Worm (Caenorhabditis elegans) whole organism, L4 larva: ENCODE results near the gene Y67D8B.2.
A peak's percentile ranks its signal among the peaks of the same experiment; 100 is the strongest.

ENCODE experiments used
- F10B5.3 ChIP-seq: sonication (generic microtip); optimal IDR thresholded peaks from 2 replicates; lab custom pipeline; 2016; ENCODE audit warnings: mild to moderate bottlenecking, missing genetic modification characterization, missing compliant biosample characterization
- F37D6.2 ChIP-seq: sonication (generic microtip); optimal IDR thresholded peaks from 2 replicates; lab custom pipeline; 2016; ENCODE audit warnings: mild to moderate bottlenecking, missing genetic modification characterization, missing compliant biosample characterization
- T26A8.4 ChIP-seq: fragments of 200-800 bp; sonication (Bioruptor generic); IDR thresholded peaks from 2 replicates; pipeline ENCODE4 v1.3.6; 2022; ENCODE audit warnings: missing genetic modification characterization, missing compliant biosample characterization
- Y105C5A.15 ChIP-seq: fragments of 200-800 bp; sonication (Bioruptor generic); IDR thresholded peaks from 2 replicates; pipeline ENCODE4 v1.3.6; 2022; ENCODE audit warnings: missing genetic modification characterization, missing compliant biosample characterization
- Y5F2A.4 ChIP-seq: fragments of 200-800 bp; sonication (Bioruptor generic); optimal IDR thresholded peaks from 2 replicates; lab custom pipeline; 2018; ENCODE audit warnings: mild to moderate bottlenecking, missing genetic modification characterization, missing compliant biosample characterization
- ZK337.2 ChIP-seq: fragments of 200-800 bp; sonication (Bioruptor generic); IDR thresholded peaks from 2 replicates; pipeline ENCODE4 v1.3.6; 2022; ENCODE audit warnings: missing genetic modification reagents, missing genetic modification characterization, missing compliant biosample characterization
- aly-2 ChIP-seq: sonication (generic microtip); optimal IDR thresholded peaks from 2 replicates; lab custom pipeline; 2018; ENCODE audit warnings: missing biosample characterization, missing genetic modification characterization
- attf-4 ChIP-seq: sonication (generic microtip); optimal IDR thresholded peaks from 3 replicates; lab custom pipeline; 2017; ENCODE audit warnings: missing biosample characterization, missing genetic modification characterization
- ceh-28 ChIP-seq: fragments of 150-350 bp; optimal IDR thresholded peaks from 2 replicates; lab custom pipeline; 2014; ENCODE audit warnings: missing biosample characterization, missing genetic modification reagents, missing genetic modification characterization
- ceh-82 ChIP-seq: sonication (generic microtip); optimal IDR thresholded peaks from 2 replicates; lab custom pipeline; 2017; ENCODE audit warnings: missing biosample characterization, missing genetic modification characterization
- ctbp-1 ChIP-seq: fragments of 200-800 bp; sonication (Bioruptor generic); IDR thresholded peaks from 2 replicates; pipeline ENCODE4 v1.3.6; 2022; ENCODE audit warnings: missing genetic modification reagents, missing genetic modification characterization, missing compliant biosample characterization
- daf-16 ChIP-seq, 3 experiments: sonication (generic microtip); optimal IDR thresholded peaks; 2 replicates each; lab custom pipeline; 2016 to 2017; ENCODE audit warnings: missing genetic modification characterization in 3 of 3, missing genetic modification reagents in 3 of 3, mild to moderate bottlenecking in 2 of 3, missing compliant biosample characterization in 2 of 3, missing biosample characterization in 1 of 3, moderate library complexity in 1 of 3
- daf-19 ChIP-seq: fragments of 200-800 bp; sonication (Bioruptor generic); conservative IDR thresholded peaks from 2 replicates; pipeline ENCODE4 v1.3.6; 2022; ENCODE audit warnings: missing genetic modification characterization, missing compliant biosample characterization
- daf-8 ChIP-seq: fragments of 200-800 bp; sonication (Bioruptor generic); IDR thresholded peaks from 2 replicates; pipeline ENCODE4 v1.3.6; 2022; ENCODE audit warnings: missing genetic modification characterization, missing compliant biosample characterization
- dmd-6 ChIP-seq: fragments of 200-800 bp; sonication (Bioruptor generic); IDR thresholded peaks from 2 replicates; pipeline ENCODE4 v1.3.6; 2022; ENCODE audit warnings: missing genetic modification reagents, missing genetic modification characterization, missing compliant biosample characterization
- dmd-8 ChIP-seq: fragments of 200-800 bp; sonication (Bioruptor generic); IDR thresholded peaks from 2 replicates; pipeline ENCODE4 v1.3.6; 2022; ENCODE audit warnings: missing genetic modification characterization, missing compliant biosample characterization
- dmd-9 ChIP-seq: fragments of 200-800 bp; sonication (Bioruptor generic); IDR thresholded peaks from 2 replicates; pipeline ENCODE4 v1.3.6; 2022; ENCODE audit warnings: missing genetic modification reagents, missing genetic modification characterization, missing compliant biosample characterization
- dpl-1 ChIP-seq: fragments of 150-350 bp; optimal IDR thresholded peaks from 2 replicates; lab custom pipeline; 2014; ENCODE audit warnings: missing biosample characterization, missing genetic modification reagents, missing genetic modification characterization
- duxl-1 ChIP-seq: sonication (generic microtip); optimal IDR thresholded peaks from 2 replicates; lab custom pipeline; 2016; ENCODE audit warnings: mild to moderate bottlenecking, missing genetic modification characterization, moderate library complexity, missing compliant biosample characterization; ENCODE audit not compliant: poor library complexity
- dve-1 ChIP-seq: sonication (generic microtip); optimal IDR thresholded peaks from 2 replicates; lab custom pipeline; 2017; ENCODE audit warnings: antibody characterized with exemption, mild to moderate bottlenecking, missing genetic modification characterization, missing compliant biosample characterization; ENCODE audit not compliant: insufficient read depth
- hlh-11 ChIP-seq: fragments of 200-800 bp; sonication (Bioruptor generic); optimal IDR thresholded peaks from 2 replicates; lab custom pipeline; 2018; ENCODE audit warnings: mild to moderate bottlenecking, missing genetic modification characterization, missing compliant biosample characterization
- hlh-30 ChIP-seq: sonication (generic microtip); optimal IDR thresholded peaks from 2 replicates; lab custom pipeline; 2017; ENCODE audit warnings: antibody characterized with exemption, mild to moderate bottlenecking, missing genetic modification characterization, missing compliant biosample characterization; ENCODE audit not compliant: insufficient read depth
- jun-1 ChIP-seq: fragments of 150-350 bp; optimal IDR thresholded peaks from 2 replicates; lab custom pipeline; 2014; ENCODE audit warnings: missing biosample characterization, missing genetic modification reagents, missing genetic modification characterization
- lin-13 ChIP-seq: fragments of 150-350 bp; optimal IDR thresholded peaks from 2 replicates; lab custom pipeline; 2014; ENCODE audit warnings: missing biosample characterization, missing genetic modification reagents, missing genetic modification characterization
- lin-29 ChIP-seq: fragments of 200-800 bp; sonication (Bioruptor generic); IDR thresholded peaks from 2 replicates; pipeline ENCODE4 v1.3.6; 2022; ENCODE audit warnings: missing genetic modification reagents, missing genetic modification characterization, missing compliant biosample characterization
- lin-38 ChIP-seq: fragments of 200-800 bp; sonication (Bioruptor generic); IDR thresholded peaks from 2 replicates; pipeline ENCODE4 v1.3.6; 2022; ENCODE audit warnings: missing genetic modification reagents, missing genetic modification characterization, missing compliant biosample characterization
- lin-39 ChIP-seq: fragments of 150-350 bp; optimal IDR thresholded peaks from 2 replicates; lab custom pipeline; 2014; ENCODE audit warnings: missing biosample characterization, missing genetic modification reagents, missing genetic modification characterization
- lsy-2 ChIP-seq, 2 experiments: fragments of 150-350 bp in 1 of 2; sonication (generic microtip) in 1 of 2; optimal IDR thresholded peaks; 2 replicates each; lab custom pipeline; 2014 to 2017; ENCODE audit warnings: missing biosample characterization in 2 of 2, missing genetic modification characterization in 2 of 2
- madf-5 ChIP-seq, 2 experiments: fragments of 200-800 bp; sonication (Bioruptor generic); IDR thresholded peaks; 2 replicates each; pipeline ENCODE4 v1.3.6; 2022; ENCODE audit warnings: missing compliant biosample characterization in 2 of 2, missing genetic modification characterization in 2 of 2
- madf-9 ChIP-seq: fragments of 200-800 bp; sonication (Bioruptor generic); conservative IDR thresholded peaks from 2 replicates; pipeline ENCODE4 v1.3.6; 2022; ENCODE audit warnings: missing genetic modification reagents, missing genetic modification characterization, missing compliant biosample characterization
- mdl-1 ChIP-seq, 2 experiments: fragments of 150-350 bp in 1 of 2; sonication (generic microtip) in 1 of 2; optimal IDR thresholded peaks; 2 replicates each; lab custom pipeline; 2014 to 2017; ENCODE audit warnings: missing biosample characterization in 2 of 2, missing genetic modification characterization in 2 of 2
- mxl-3 ChIP-seq: fragments of 200-800 bp; sonication (Bioruptor generic); optimal IDR thresholded peaks from 2 replicates; lab custom pipeline; 2018; ENCODE audit warnings: mild to moderate bottlenecking, missing genetic modification characterization, missing compliant biosample characterization
- nhr-10 ChIP-seq: fragments of 150-350 bp; optimal IDR thresholded peaks from 2 replicates; lab custom pipeline; 2014; ENCODE audit warnings: missing biosample characterization, missing genetic modification characterization
- nhr-102 ChIP-seq: sonication (generic microtip); optimal IDR thresholded peaks from 2 replicates; lab custom pipeline; 2016; ENCODE audit warnings: mild to moderate bottlenecking, missing genetic modification characterization, moderate library complexity, missing compliant biosample characterization
- nhr-111 ChIP-seq: fragments of 200-800 bp; sonication (Bioruptor generic); optimal IDR thresholded peaks from 2 replicates; lab custom pipeline; 2018; ENCODE audit warnings: mild to moderate bottlenecking, missing genetic modification characterization, missing compliant biosample characterization
- nhr-237 ChIP-seq: sonication (generic microtip); optimal IDR thresholded peaks from 2 replicates; lab custom pipeline; 2017; ENCODE audit warnings: missing biosample characterization, missing genetic modification characterization
- nhr-25 ChIP-seq: sonication (generic microtip); optimal IDR thresholded peaks from 2 replicates; lab custom pipeline; 2017; ENCODE audit warnings: missing genetic modification characterization, mild to moderate bottlenecking, missing compliant biosample characterization, antibody characterized with exemption, moderate library complexity, borderline replicate concordance; ENCODE audit not compliant: insufficient read depth
- nhr-28 ChIP-seq: fragments of 150-350 bp; optimal IDR thresholded peaks from 2 replicates; lab custom pipeline; 2014; ENCODE audit warnings: missing biosample characterization, missing genetic modification characterization
- nhr-42 ChIP-seq: fragments of 200-800 bp; sonication (Bioruptor generic); IDR thresholded peaks from 2 replicates; pipeline ENCODE4 v1.3.6; 2022; ENCODE audit warnings: missing genetic modification characterization, missing compliant biosample characterization
- nhr-48 ChIP-seq: sonication (generic microtip); optimal IDR thresholded peaks from 2 replicates; lab custom pipeline; 2016; ENCODE audit warnings: mild to moderate bottlenecking, missing genetic modification characterization, missing compliant biosample characterization
- nhr-6 ChIP-seq: fragments of 150-350 bp; optimal IDR thresholded peaks from 2 replicates; lab custom pipeline; 2014; ENCODE audit warnings: missing biosample characterization, missing genetic modification characterization
- php-3 ChIP-seq: fragments of 200-800 bp; sonication (Bioruptor generic); IDR thresholded peaks from 2 replicates; pipeline ENCODE4 v1.3.6; 2022; ENCODE audit warnings: missing genetic modification reagents, missing genetic modification characterization, missing compliant biosample characterization
- rbr-2 ChIP-seq: sonication (generic microtip); optimal IDR thresholded peaks from 2 replicates; lab custom pipeline; 2016; ENCODE audit warnings: missing genotype, missing genetic modification characterization, missing compliant biosample characterization
- skn-1 ChIP-seq: fragments of 150-350 bp; optimal IDR thresholded peaks from 2 replicates; lab custom pipeline; 2014; ENCODE audit warnings: missing biosample characterization, missing genetic modification characterization
- snpc-1.2 ChIP-seq: fragments of 200-800 bp; sonication (Bioruptor generic); IDR thresholded peaks from 2 replicates; pipeline ENCODE4 v1.3.6; 2022; ENCODE audit warnings: missing genetic modification reagents, missing genetic modification characterization, missing compliant biosample characterization
- zfp-2 ChIP-seq: sonication (generic microtip); optimal IDR thresholded peaks from 2 replicates; lab custom pipeline; 2016; ENCODE audit warnings: mild to moderate bottlenecking, missing genetic modification characterization, missing compliant biosample characterization
- ztf-7 ChIP-seq: fragments of 150-350 bp; optimal IDR thresholded peaks from 2 replicates; lab custom pipeline; 2014; ENCODE audit warnings: missing biosample characterization, missing genetic modification characterization

The Y67D8B.2 gene

ce11 chrIV:3191466-3191865 lies at the start of gene Y67D8B.2:
Gene Y67D8B.2, minus strand, starts transcription at chrIV:3191566.
- TF ChIP-seq ceh-82 (tag; lab: Kevin White, UChicago) (no peak), zfp-2 (tag; lab: Kevin White, UChicago) (no peak), php-3 (no peak), snpc-1.2 (GFP tag; lab: Robert Waterston, UW) (no peak), aly-2 (tag; lab: Kevin White, UChicago) (no peak), dpl-1 (GFP tag; lab: Kevin White, UChicago) (no peak), dmd-6 (GFP tag; lab: Robert Waterston, UW) (no peak), jun-1 (tag; lab: Kevin White, UChicago) (no peak), daf-8 (GFP tag; lab: Robert Waterston, UW) (no peak), madf-5 (GFP tag; IDR thresholded peaks at IDR 0.05; lab: Robert Waterston, UW) (no peak), lin-38 (no peak), ZK337.2 (GFP tag; lab: Robert Waterston, UW) (no peak), dmd-8 (GFP tag; lab: Robert Waterston, UW) (no peak), ztf-7 (no peak), lsy-2 (tag; optimal IDR thresholded peaks at IDR 0.05; lab: Kevin White, UChicago) (no peak), F37D6.2 (tag; lab: Kevin White, UChicago) (no peak), nhr-28 (tag; lab: Kevin White, UChicago) (no peak), daf-19 (GFP tag; lab: Robert Waterston, UW) (no peak), dmd-9 (GFP tag; lab: Robert Waterston, UW) (no peak)

ce11 chrIV:3234269-3234668 lies 42.9 kb upstream of the Y67D8B.2 start:
- peak; percentile 51 for TF ChIP-seq T26A8.4
- no peak for TF ChIP-seq madf-9 (GFP tag; lab: Robert Waterston, UW)
- no peak for TF ChIP-seq ztf-7
- TF ChIP-seq lin-39 (tag; lab: Kevin White, UChicago) = no peak
- TF ChIP-seq duxl-1 = peak; percentile 49
- TF ChIP-seq lin-13 (GFP tag; lab: Kevin White, UChicago) = no peak
- peak; percentile 47 for TF ChIP-seq hlh-11
- peak; percentile 11 for TF ChIP-seq dve-1 (tag; lab: Kevin White, UChicago)
- peak; percentile 32 for TF ChIP-seq nhr-25 (tag; lab: Kevin White, UChicago)
- TF ChIP-seq lsy-2 (tag; optimal IDR thresholded peaks at IDR 0.05; lab: Kevin White, UChicago) = peak in 1 of 2 experiments; percentile 3
- peak; percentile 37 for TF ChIP-seq nhr-102 (tag; lab: Kevin White, UChicago)
- peak; percentile 25 for TF ChIP-seq nhr-48 (tag; lab: Kevin White, UChicago)
- peak; percentile 34 for TF ChIP-seq F10B5.3
- no peak for TF ChIP-seq lin-29 (GFP tag; lab: Robert Waterston, UW)
- TF ChIP-seq nhr-28 (tag; lab: Kevin White, UChicago) = peak; percentile 49
- peak; percentile 49 for TF ChIP-seq hlh-30 (tag; lab: Kevin White, UChicago)
- TF ChIP-seq mxl-3 = peak; percentile 26
- TF ChIP-seq attf-4 = no peak
- TF ChIP-seq mdl-1 (tag; optimal IDR thresholded peaks at IDR 0.05; lab: Kevin White, UChicago) = peak in 1 of 2 experiments; percentile 47

ce11 chrIV:3233429-3233885 lies 42.1 kb upstream of the Y67D8B.2 start:
- TF ChIP-seq daf-16 (GFP tag; optimal IDR thresholded peaks at IDR 0.05; lab: Kevin White, UChicago) (no peak), daf-16 (tag; optimal IDR thresholded peaks at IDR 0.05; lab: Kevin White, UChicago) (peak; percentile 6), ceh-28 (tag; lab: Kevin White, UChicago) (no peak), nhr-6 (tag; lab: Kevin White, UChicago) (no peak), lin-38 (no peak; the same call in 1 of the 2 replicates), skn-1 (no peak), dmd-9 (GFP tag; lab: Robert Waterston, UW) (no peak), nhr-111 (GFP tag; lab: Kevin White, UChicago) (no peak), lsy-2 (tag; optimal IDR thresholded peaks at IDR 0.05; lab: Kevin White, UChicago) (peak in 1 of 2 experiments; percentile 16), nhr-10 (tag; lab: Kevin White, UChicago) (no peak), duxl-1 (no peak), rbr-2 (peak; percentile 7), Y5F2A.4 (no peak), mdl-1 (tag; optimal IDR thresholded peaks at IDR 0.05; lab: Kevin White, UChicago) (peak in 1 of 2 experiments; percentile 56), ctbp-1 (GFP tag; lab: Robert Waterston, UW) (no peak), daf-19 (GFP tag; lab: Robert Waterston, UW) (no peak), Y105C5A.15 (no peak), nhr-237 (tag; lab: Kevin White, UChicago) (no peak), nhr-42 (GFP tag; lab: Robert Waterston, UW) (no peak), nhr-25 (tag; lab: Kevin White, UChicago) (peak; percentile 56)
